Worm (Caenorhabditis elegans) whole organism, young adult: ENCODE results near the gene Y50D7A.1.
A peak's percentile ranks its signal among the peaks of the same experiment; 100 is the strongest.
"Not testable (repeated sequence)": the region's sequence is repeated elsewhere in the genome, so short reads cannot be mapped to it uniquely, and the experiment has no call there.

Experiments used
- F23B12.7 ChIP-seq: sonication (generic microtip); optimal IDR thresholded peaks from 2 replicates; lab custom pipeline; 2017; ENCODE audit warnings: missing genetic modification characterization, mild to moderate bottlenecking, missing compliant biosample characterization, antibody characterized with exemption, moderate library complexity; ENCODE audit not compliant: insufficient read depth
- F37B4.10 ChIP-seq: fragments of 200-800 bp; sonication (Bioruptor generic); IDR thresholded peaks from 2 replicates; pipeline ENCODE4 v1.3.6; 2022; ENCODE audit warnings: missing genetic modification characterization, missing compliant biosample characterization
- attf-5 ChIP-seq: fragments of 200-800 bp; sonication (Bioruptor generic); optimal IDR thresholded peaks from 2 replicates; lab custom pipeline; 2018; ENCODE audit warnings: mild to moderate bottlenecking, missing genetic modification characterization, missing compliant biosample characterization
- chd-7 ChIP-seq: sonication (generic microtip); optimal IDR thresholded peaks from 2 replicates; lab custom pipeline; 2016; ENCODE audit warnings: mild to moderate bottlenecking, missing genetic modification characterization, moderate library complexity, missing compliant biosample characterization
- dpl-1 ChIP-seq: fragments of 150-350 bp; optimal IDR thresholded peaks from 2 replicates; lab custom pipeline; 2014; ENCODE audit warnings: missing biosample characterization, missing genetic modification reagents, missing genetic modification characterization
- ets-4 ChIP-seq: fragments of 200-800 bp; sonication (Bioruptor generic); optimal IDR thresholded peaks from 2 replicates; lab custom pipeline; 2018; ENCODE audit warnings: mild to moderate bottlenecking, missing genetic modification characterization, missing compliant biosample characterization
- let-607 ChIP-seq, 2 experiments: fragments of 200-800 bp in 1 of 2; sonication (Bioruptor generic) in 1 of 2; sonication (generic microtip) in 1 of 2; optimal IDR thresholded peaks; 2 replicates each; lab custom pipeline; 2016 to 2018; ENCODE audit warnings: mild to moderate bottlenecking in 2 of 2, missing compliant biosample characterization in 2 of 2, missing genetic modification characterization in 2 of 2, moderate library complexity in 2 of 2, missing genotype in 1 of 2
- madf-6 ChIP-seq: fragments of 200-800 bp; sonication (Bioruptor generic); IDR thresholded peaks from 2 replicates; pipeline ENCODE4 v1.3.6; 2022; ENCODE audit warnings: missing genetic modification reagents, missing genetic modification characterization, missing compliant biosample characterization
- unc-130 ChIP-seq: sonication (generic microtip); optimal IDR thresholded peaks from 2 replicates; lab custom pipeline; 2016; ENCODE audit warnings: missing genetic modification reagents, missing genetic modification characterization, missing compliant biosample characterization
- unc-62 ChIP-seq: fragments of 150-350 bp; optimal IDR thresholded peaks from 2 replicates; lab custom pipeline; 2014; ENCODE audit warnings: missing biosample characterization, missing genetic modification reagents, missing genetic modification characterization

ce11 chrIII:302510-302909 lies 10.1 kb downstream of the Y50D7A.1 start:
- TF ChIP-seq F37B4.10 (GFP tag; lab: Robert Waterston, UW); unc-62 (GFP tag; lab: Kevin White, UChicago); unc-130 (GFP tag; lab: Kevin White, UChicago); F23B12.7 (tag; lab: Kevin White, UChicago); attf-5 (GFP tag; lab: Kevin White, UChicago); ets-4 (GFP tag; lab: Kevin White, UChicago); let-607 (tag; optimal IDR thresholded peaks at IDR 0.05; lab: Kevin White, UChicago); chd-7 (tag; lab: Kevin White, UChicago); dpl-1 (GFP tag; lab: Kevin White, UChicago): not testable (repeated sequence)
- peak; percentile 13; the same call in 1 of the 2 replicates for TF ChIP-seq madf-6
